Fruit fly (Drosophila melanogaster) whole organism, adult: ENCODE results near the gene CG7381.

Experiments used
- CG11617 ChIP-seq: fragments of 200-800 bp; sonication (Bioruptor generic); optimal IDR thresholded peaks from 2 replicates; lab custom pipeline; 2017; ENCODE audit warnings: mild to moderate bottlenecking, missing biosample characterization, missing genetic modification reagents, missing genetic modification characterization
- CG14711 ChIP-seq: fragments of 200-800 bp; sonication (Bioruptor generic); optimal IDR thresholded peaks from 2 replicates; lab custom pipeline; 2018; ENCODE audit warnings: missing biosample characterization, mild to moderate bottlenecking, missing genetic modification characterization, moderate library complexity
- CG5204 ChIP-seq: fragments of 200-800 bp; sonication (Bioruptor generic); optimal IDR thresholded peaks from 2 replicates; lab custom pipeline; 2016; ENCODE audit warnings: missing biosample characterization, missing genetic modification characterization
- CG7045 ChIP-seq: fragments of 200-800 bp; sonication (Bioruptor generic); optimal IDR thresholded peaks from 2 replicates; lab custom pipeline; 2017; ENCODE audit warnings: missing biosample characterization, mild to moderate bottlenecking, missing genetic modification characterization
- Crg-1 ChIP-seq: fragments of 200-800 bp; sonication (Bioruptor generic); optimal IDR thresholded peaks from 2 replicates; lab custom pipeline; 2016; ENCODE audit warnings: missing biosample characterization, missing genetic modification characterization
- Hr96 ChIP-seq: fragments of 200-800 bp; sonication (Bioruptor generic); optimal IDR thresholded peaks from 2 replicates; lab custom pipeline; 2016; ENCODE audit warnings: missing biosample characterization, missing genetic modification characterization
- Mnt ChIP-seq: fragments of 200-800 bp; sonication (Bioruptor generic); optimal IDR thresholded peaks from 2 replicates; lab custom pipeline; 2016; ENCODE audit warnings: missing biosample characterization, mild to moderate bottlenecking, missing genetic modification characterization
- bab1 ChIP-seq: fragments of 200-800 bp; sonication (Bioruptor generic); optimal IDR thresholded peaks from 3 replicates; lab custom pipeline; 2019; ENCODE audit warnings: missing biosample characterization, mild to moderate bottlenecking, missing genetic modification characterization, moderate library complexity
- cic ChIP-seq: fragments of 200-800 bp; sonication (Bioruptor generic); optimal IDR thresholded peaks from 2 replicates; lab custom pipeline; 2017; ENCODE audit warnings: missing biosample characterization, mild to moderate bottlenecking, missing genetic modification characterization, moderate library complexity
- cnc ChIP-seq, 2 experiments: fragments of >200 bp; optimal IDR thresholded peaks; 2 replicates each; lab custom pipeline; 2017
- kay ChIP-seq: fragments of 200-800 bp; sonication (Bioruptor generic); peaks from one replicate; lab custom pipeline; 2016; ENCODE audit warnings: missing biosample characterization, missing genetic modification characterization, borderline replicate concordance
- ovo ChIP-seq: fragments of 200-800 bp; sonication (Bioruptor generic); optimal IDR thresholded peaks from 2 replicates; lab custom pipeline; 2016; ENCODE audit warnings: missing biosample characterization, missing genetic modification characterization
- pad ChIP-seq: fragments of 200-800 bp; sonication (Bioruptor generic); optimal IDR thresholded peaks from 3 replicates; lab custom pipeline; 2017; ENCODE audit warnings: missing biosample characterization, missing genetic modification characterization, mild to moderate bottlenecking, moderate library complexity, missing genetic modification reagents
- tj ChIP-seq: fragments of 200-800 bp; sonication (Bioruptor generic); optimal IDR thresholded peaks from 3 replicates; lab custom pipeline; 2017; ENCODE audit warnings: missing biosample characterization, mild to moderate bottlenecking, missing genetic modification characterization, moderate library complexity

- no peak for TF ChIP-seq ovo (GFP tag; lab: Kevin White, UChicago)
- no peak for TF ChIP-seq kay (GFP tag; lab: Kevin White, UChicago)
- no peak for TF ChIP-seq cic (GFP tag; lab: Kevin White, UChicago)
- no peak for TF ChIP-seq pad (GFP tag; lab: Kevin White, UChicago)
- no peak for TF ChIP-seq CG7045 (GFP tag; lab: Kevin White, UChicago)
- no peak for TF ChIP-seq cnc (optimal IDR thresholded peaks at IDR 0.05; lab: Kevin White, UChicago)
- TF ChIP-seq tj = no peak
- TF ChIP-seq CG5204 (GFP tag; lab: Kevin White, UChicago) = no peak
- peak; percentile 51 for TF ChIP-seq Mnt (GFP tag; lab: Kevin White, UChicago)
- no peak for TF ChIP-seq Crg-1 (GFP tag; lab: Kevin White, UChicago)
- peak; percentile 21 for TF ChIP-seq bab1
- TF ChIP-seq CG11617 = no peak
- TF ChIP-seq Hr96 = no peak
- TF ChIP-seq CG14711 (tag; lab: Kevin White, UChicago) = no peak
These were observed 33.8 kb upstream of the CG7381 start, which contains the start of gene CG8031 for dm6 chr3R:13010905-13011620.
